Worm (Caenorhabditis elegans) whole organism, L2 larva: Measurements from ENCODE around the gene clpf-1.

Experiments used
- C34F6.9 ChIP-seq: fragments of 150-350 bp; optimal IDR thresholded peaks from 2 replicates; lab custom pipeline; 2014; ENCODE audit warnings: missing biosample characterization, missing genetic modification characterization
- R02D3.7 ChIP-seq: fragments of 150-350 bp; optimal IDR thresholded peaks from 2 replicates; lab custom pipeline; 2014; ENCODE audit warnings: missing biosample characterization, missing genetic modification characterization
- Y55F3AM.14 ChIP-seq: fragments of 200-800 bp; sonication (Bioruptor generic); optimal IDR thresholded peaks from 2 replicates; lab custom pipeline; 2018; ENCODE audit warnings: mild to moderate bottlenecking, missing genetic modification characterization, missing compliant biosample characterization
- ZK546.5 ChIP-seq: sonication (generic microtip); optimal IDR thresholded peaks from 2 replicates; lab custom pipeline; 2017; ENCODE audit warnings: missing biosample characterization, missing genetic modification characterization
- aly-2 ChIP-seq: fragments of 150-350 bp; optimal IDR thresholded peaks from 2 replicates; lab custom pipeline; 2014; ENCODE audit warnings: missing biosample characterization, missing genetic modification characterization
- blmp-1 ChIP-seq: sonication (generic microtip); optimal IDR thresholded peaks from 2 replicates; lab custom pipeline; 2017; ENCODE audit warnings: missing genetic modification characterization, mild to moderate bottlenecking, missing compliant biosample characterization, antibody characterized with exemption, moderate library complexity; ENCODE audit not compliant: insufficient read depth
- ceh-16 ChIP-seq: fragments of 150-350 bp; optimal IDR thresholded peaks from 2 replicates; lab custom pipeline; 2014; ENCODE audit warnings: missing biosample characterization, missing genetic modification characterization
- ceh-82 ChIP-seq: fragments of 150-350 bp; optimal IDR thresholded peaks from 2 replicates; lab custom pipeline; 2014; ENCODE audit warnings: missing biosample characterization, missing genetic modification characterization
- crh-2 ChIP-seq: sonication (generic microtip); optimal IDR thresholded peaks from 2 replicates; lab custom pipeline; 2017; ENCODE audit warnings: missing biosample characterization, missing genetic modification characterization
- dmd-4 ChIP-seq: sonication (generic microtip); optimal IDR thresholded peaks from 2 replicates; lab custom pipeline; 2017; ENCODE audit warnings: missing biosample characterization, missing genetic modification characterization
- egl-27 ChIP-seq: sonication (generic microtip); optimal IDR thresholded peaks from 3 replicates; lab custom pipeline; 2017; ENCODE audit warnings: missing biosample characterization, missing genetic modification reagents, missing genetic modification characterization
- elt-3 ChIP-seq: sonication (generic microtip); optimal IDR thresholded peaks from 2 replicates; lab custom pipeline; 2017; ENCODE audit warnings: missing biosample characterization, missing genetic modification characterization
- fos-1 ChIP-seq: fragments of 150-350 bp; optimal IDR thresholded peaks from 2 replicates; lab custom pipeline; 2014; ENCODE audit warnings: missing biosample characterization, missing genetic modification characterization
- lin-11 ChIP-seq: fragments of 150-350 bp; sonication (generic microtip); optimal IDR thresholded peaks from 2 replicates; lab custom pipeline; 2014; ENCODE audit warnings: missing biosample characterization, missing genetic modification characterization, inconsistent platforms, mixed read lengths
- lin-13 ChIP-seq: fragments of 150-350 bp; optimal IDR thresholded peaks from 2 replicates; lab custom pipeline; 2014; ENCODE audit warnings: missing biosample characterization, missing genetic modification reagents, missing genetic modification characterization
- lsy-2 ChIP-seq, 2 experiments: fragments of 150-350 bp in 1 of 2; sonication (generic microtip) in 1 of 2; optimal IDR thresholded peaks; 2 replicates each; lab custom pipeline; 2014 to 2017; ENCODE audit warnings: missing biosample characterization in 2 of 2, missing genetic modification characterization in 2 of 2
- mab-5 ChIP-seq: fragments of 150-350 bp; optimal IDR thresholded peaks from 2 replicates; lab custom pipeline; 2014; ENCODE audit warnings: missing biosample characterization, missing genetic modification characterization
- mbf-1 ChIP-seq: sonication (generic microtip); optimal IDR thresholded peaks from 2 replicates; lab custom pipeline; 2017; ENCODE audit warnings: missing biosample characterization, missing genetic modification characterization
- mdl-1 ChIP-seq, 2 experiments: fragments of 150-350 bp in 1 of 2; sonication (generic microtip) in 1 of 2; optimal IDR thresholded peaks; 2 replicates each; lab custom pipeline; 2017; ENCODE audit warnings: missing biosample characterization in 2 of 2, missing genetic modification characterization in 2 of 2
- nhr-10 ChIP-seq: sonication (generic microtip); optimal IDR thresholded peaks from 2 replicates; lab custom pipeline; 2017; ENCODE audit warnings: missing biosample characterization, missing genetic modification characterization
- nhr-11 ChIP-seq: fragments of 150-350 bp; optimal IDR thresholded peaks from 2 replicates; lab custom pipeline; 2014; ENCODE audit warnings: missing biosample characterization, missing genetic modification characterization
- nhr-129 ChIP-seq: fragments of 150-350 bp; optimal IDR thresholded peaks from 2 replicates; lab custom pipeline; 2014; ENCODE audit warnings: missing biosample characterization, missing genetic modification characterization
- nhr-21 ChIP-seq: fragments of 150-350 bp; optimal IDR thresholded peaks from 2 replicates; lab custom pipeline; 2014; ENCODE audit warnings: missing biosample characterization, missing genetic modification characterization
- nhr-23 ChIP-seq: fragments of 150-350 bp; optimal IDR thresholded peaks from 2 replicates; lab custom pipeline; 2014; ENCODE audit warnings: missing biosample characterization, missing genetic modification reagents, missing genetic modification characterization
- nhr-237 ChIP-seq: fragments of 150-350 bp; optimal IDR thresholded peaks from 2 replicates; lab custom pipeline; 2014; ENCODE audit warnings: missing biosample characterization, missing genetic modification characterization
- nhr-25 ChIP-seq: fragments of 150-350 bp; sonication (generic microtip); optimal IDR thresholded peaks from 3 replicates; lab custom pipeline; 2014; ENCODE audit warnings: missing biosample characterization, missing genetic modification characterization
- nhr-77 ChIP-seq: fragments of 150-350 bp; optimal IDR thresholded peaks from 2 replicates; lab custom pipeline; 2014; ENCODE audit warnings: missing biosample characterization, missing genetic modification characterization
- sem-4 ChIP-seq: fragments of 150-350 bp; optimal IDR thresholded peaks from 2 replicates; lab custom pipeline; 2014; ENCODE audit warnings: missing biosample characterization, missing genetic modification reagents, missing genetic modification characterization
- sma-3 ChIP-seq: sonication (generic microtip); optimal IDR thresholded peaks from 2 replicates; lab custom pipeline; 2016; ENCODE audit warnings: missing genetic modification reagents, missing genetic modification characterization, missing compliant biosample characterization
- sma-9 ChIP-seq, 2 experiments: fragments of 150-350 bp in 1 of 2; sonication (generic microtip) in 1 of 2; optimal IDR thresholded peaks; 2 replicates each; lab custom pipeline; 2014 to 2016; ENCODE audit warnings: missing genetic modification characterization in 2 of 2, mild to moderate bottlenecking in 1 of 2, missing biosample characterization in 1 of 2, missing compliant biosample characterization in 1 of 2, missing genetic modification reagents in 1 of 2, moderate library complexity in 1 of 2
- snpc-4 ChIP-seq: fragments of 150-350 bp; optimal IDR thresholded peaks from 2 replicates; lab custom pipeline; 2014; ENCODE audit warnings: missing biosample characterization, missing genetic modification characterization
- unc-39 ChIP-seq: fragments of 150-350 bp; optimal IDR thresholded peaks from 2 replicates; lab custom pipeline; 2014; ENCODE audit warnings: missing biosample characterization, missing genetic modification characterization
- unc-55 ChIP-seq: fragments of 150-350 bp; sonication (generic microtip); optimal IDR thresholded peaks from 3 replicates; lab custom pipeline; 2014; ENCODE audit warnings: missing biosample characterization, missing genetic modification reagents, missing genetic modification characterization
- unc-62 ChIP-seq: fragments of 150-350 bp; optimal IDR thresholded peaks from 2 replicates; lab custom pipeline; 2014; ENCODE audit warnings: missing biosample characterization, missing genetic modification reagents, missing genetic modification characterization
- zag-1 ChIP-seq: fragments of 150-350 bp; optimal IDR thresholded peaks from 2 replicates; lab custom pipeline; 2014; ENCODE audit warnings: missing biosample characterization, missing genetic modification characterization
- ztf-11 ChIP-seq: sonication (generic microtip); optimal IDR thresholded peaks from 2 replicates; lab custom pipeline; 2017; ENCODE audit warnings: missing biosample characterization, missing genetic modification characterization
- ztf-4 ChIP-seq: fragments of 150-350 bp; optimal IDR thresholded peaks from 2 replicates; lab custom pipeline; 2014; ENCODE audit warnings: missing biosample characterization, missing genetic modification characterization

clpf-1 gene

DNA sequence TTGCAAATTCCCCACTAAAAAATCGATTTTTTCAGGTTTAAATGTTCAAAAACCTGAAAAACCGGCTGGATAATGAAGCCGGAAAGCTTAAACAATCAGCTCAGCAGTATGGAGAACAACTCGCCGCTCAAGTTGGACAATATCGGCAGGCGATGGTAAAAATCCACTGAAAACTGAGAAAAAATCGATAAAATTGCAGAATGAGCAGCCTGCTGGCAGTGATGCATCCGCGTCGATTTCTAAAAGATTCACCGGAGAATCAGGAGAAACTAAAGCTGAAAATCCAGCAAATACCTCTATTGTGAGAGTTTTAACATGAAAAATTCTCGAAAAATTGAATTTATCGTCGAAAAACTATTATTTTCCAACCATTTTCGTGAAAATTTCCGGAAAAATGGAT, 8.0 kb downstream of the clpf-1 start, which contains the start of gene golg-4:
Gene golg-4, plus strand, starts transcription at position 34 of the 400 bp plus-strand sequence.
- TF ChIP-seq C34F6.9 = no peak
- no peak for TF ChIP-seq nhr-25 (tag; lab: Kevin White, UChicago)
- TF ChIP-seq crh-2 (tag; lab: Kevin White, UChicago) = no peak
- TF ChIP-seq nhr-77 (tag; lab: Kevin White, UChicago) = no peak
- no peak for TF ChIP-seq lin-13 (GFP tag; lab: Kevin White, UChicago)
- no peak for TF ChIP-seq snpc-4
- TF ChIP-seq nhr-129 = no peak
- TF ChIP-seq mdl-1 (tag; optimal IDR thresholded peaks at IDR 0.05; lab: Kevin White, UChicago) = no peak
- no peak for TF ChIP-seq zag-1 (tag; lab: Kevin White, UChicago)
- TF ChIP-seq aly-2 (tag; lab: Kevin White, UChicago) = no peak
- TF ChIP-seq unc-55 (GFP tag; lab: Kevin White, UChicago) = no peak
- TF ChIP-seq ceh-82 = no peak
- TF ChIP-seq sma-9 (GFP tag; optimal IDR thresholded peaks at IDR 0.05; lab: Kevin White, UChicago) = no peak
- no peak for TF ChIP-seq sma-9 (tag; optimal IDR thresholded peaks at IDR 0.05; lab: Kevin White, UChicago)
- no peak for TF ChIP-seq fos-1 (tag; lab: Kevin White, UChicago)
- no peak for TF ChIP-seq Y55F3AM.14 (GFP tag; lab: Kevin White, UChicago)
- TF ChIP-seq dmd-4 (tag; lab: Kevin White, UChicago) = no peak
- TF ChIP-seq sma-3 = no peak
- no peak for TF ChIP-seq ztf-11 (tag; lab: Kevin White, UChicago)
- no peak for TF ChIP-seq unc-39 (tag; lab: Kevin White, UChicago)
- no peak for TF ChIP-seq elt-3 (tag; lab: Kevin White, UChicago)

DNA sequence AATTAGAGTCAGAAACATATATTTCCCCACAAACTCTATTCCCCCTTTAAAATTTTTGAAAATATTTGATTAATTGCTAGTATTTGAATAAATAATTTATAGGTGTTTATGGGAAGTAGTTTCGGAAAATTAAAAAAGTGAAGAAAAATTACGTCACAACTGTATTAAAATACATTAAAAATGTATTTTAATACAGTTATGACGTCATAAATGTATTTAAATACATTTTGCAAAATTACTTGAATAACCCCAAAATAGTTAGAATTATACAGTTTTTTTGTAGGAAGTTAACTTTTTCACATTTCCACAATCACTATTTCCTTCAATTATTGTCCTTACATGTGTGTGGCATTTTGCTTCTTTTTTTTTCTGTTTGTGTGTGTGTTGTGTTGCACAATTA, 15.9 kb downstream of the clpf-1 start:
- TF ChIP-seq nhr-23 (tag; lab: Kevin White, UChicago) = no peak
- TF ChIP-seq ceh-16 (tag; lab: Kevin White, UChicago) = no peak
- no peak for TF ChIP-seq unc-62 (GFP tag; lab: Kevin White, UChicago)
- TF ChIP-seq, all 48 proteins: peak for 0

DNA sequence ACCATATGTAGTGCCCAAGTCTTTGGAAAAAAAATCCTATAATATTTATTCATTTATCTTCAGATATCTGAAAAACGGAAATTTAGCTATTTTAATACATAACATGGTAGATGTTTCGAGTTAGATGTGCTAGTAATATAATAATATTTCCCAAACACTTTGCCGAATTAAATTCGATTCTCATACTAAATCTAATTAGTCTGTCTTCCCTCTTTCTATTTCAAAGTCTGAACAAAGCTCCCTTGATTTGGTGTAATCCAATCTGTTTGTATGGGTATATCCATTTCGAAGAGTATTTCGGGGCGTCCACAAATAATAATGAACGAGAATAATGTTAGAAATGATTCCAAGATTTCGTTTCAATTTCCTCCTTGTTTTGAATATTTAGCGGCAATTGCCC, 16.9 kb downstream of the clpf-1 start:
- TF ChIP-seq nhr-10 (tag; lab: Kevin White, UChicago) (no peak), sma-9 (GFP tag; optimal IDR thresholded peaks at IDR 0.05; lab: Kevin White, UChicago) (no peak), sma-9 (tag; optimal IDR thresholded peaks at IDR 0.05; lab: Kevin White, UChicago) (no peak), ZK546.5 (tag; lab: Kevin White, UChicago) (no peak), unc-55 (GFP tag; lab: Kevin White, UChicago) (no peak), nhr-237 (no peak), lsy-2 (tag; optimal IDR thresholded peaks at IDR 0.05; lab: Kevin White, UChicago) (no peak), ztf-4 (no peak), Y55F3AM.14 (GFP tag; lab: Kevin White, UChicago) (no peak), lin-13 (GFP tag; lab: Kevin White, UChicago) (no peak), mab-5 (no peak)

DNA sequence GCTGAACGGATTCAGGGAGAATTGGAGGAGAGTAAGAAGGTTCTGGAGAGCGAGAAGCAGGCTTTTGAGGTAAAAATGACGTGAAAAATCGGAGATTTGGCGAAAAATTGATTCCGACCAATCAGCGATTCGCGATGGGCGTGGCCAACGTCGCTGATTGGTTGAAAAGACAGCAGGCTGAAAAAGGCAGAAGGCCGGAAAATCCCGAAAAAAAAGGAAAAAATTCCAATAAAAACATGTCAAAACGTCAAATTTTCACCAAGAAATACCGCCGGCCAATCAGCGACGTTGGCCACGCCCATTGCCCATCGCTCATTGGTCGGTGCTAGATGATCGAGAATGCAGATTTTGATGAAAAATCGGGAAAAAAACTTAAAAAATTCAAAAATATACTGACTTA, 19.9 kb downstream of the clpf-1 start:
- no peak for TF ChIP-seq nhr-237

DNA sequence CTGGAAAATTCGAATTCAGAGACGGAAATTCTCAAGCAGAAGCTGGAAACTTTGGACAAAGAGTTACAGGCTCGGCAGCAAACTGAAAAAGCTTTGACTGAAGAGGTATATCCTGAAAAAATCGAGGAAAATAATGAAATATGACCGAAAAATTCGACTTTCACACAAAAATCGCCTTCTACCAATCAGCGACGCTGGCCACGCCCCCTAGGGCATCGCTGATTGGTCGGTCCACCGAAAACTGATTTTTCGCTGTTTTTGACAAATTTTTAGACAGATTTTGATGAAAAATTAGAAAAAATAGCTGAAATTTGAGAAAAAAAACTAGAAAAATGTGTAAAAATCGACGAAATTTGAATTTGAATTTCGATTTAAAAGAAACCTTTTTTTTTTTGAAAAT, 21.4 kb downstream of the clpf-1 start:
- no peak for TF ChIP-seq mdl-1 (tag; optimal IDR thresholded peaks at IDR 0.05; lab: Kevin White, UChicago)
- TF ChIP-seq sma-3 = no peak
- no peak for TF ChIP-seq blmp-1 (tag; lab: Kevin White, UChicago)

DNA sequence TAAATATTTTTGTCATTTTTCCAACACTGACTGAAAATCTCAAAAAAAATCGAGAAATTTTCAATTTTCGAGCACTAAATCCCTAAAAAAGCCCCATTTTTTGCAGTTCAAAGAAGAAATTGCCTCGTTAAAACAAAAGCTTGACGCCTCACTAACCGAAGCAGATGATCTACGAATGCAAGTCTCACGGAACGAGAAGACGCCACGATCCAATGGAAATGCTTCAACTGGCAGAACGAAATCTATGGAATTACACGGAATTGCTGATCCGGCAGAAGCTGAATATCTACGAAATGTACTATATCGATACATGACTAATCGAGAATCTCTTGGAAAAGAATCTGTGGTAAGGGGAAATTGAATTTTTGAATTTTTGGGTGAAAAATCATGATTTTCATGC, 26.4 kb downstream of the clpf-1 start:
- TF ChIP-seq egl-27 (tag; lab: Kevin White, UChicago) (no peak), nhr-129 (no peak), nhr-21 (tag; lab: Kevin White, UChicago) (no peak), sma-3 (no peak), nhr-237 (no peak), mbf-1 (tag; lab: Kevin White, UChicago) (no peak), sem-4 (tag; lab: Kevin White, UChicago) (no peak), nhr-23 (tag; lab: Kevin White, UChicago) (no peak), nhr-10 (tag; lab: Kevin White, UChicago) (no peak), lin-11 (tag; lab: Kevin White, UChicago) (no peak), R02D3.7 (tag; lab: Kevin White, UChicago) (no peak), nhr-11 (tag; lab: Kevin White, UChicago) (no peak), sma-9 (GFP tag; optimal IDR thresholded peaks at IDR 0.05; lab: Kevin White, UChicago) (no peak), sma-9 (tag; optimal IDR thresholded peaks at IDR 0.05; lab: Kevin White, UChicago) (no peak)
